Fruit fly (Drosophila melanogaster) whole organism, prepupa: ENCODE measurements around the gene Sfxn2.
A peak's percentile ranks its signal among the peaks of the same experiment; 100 is the strongest.

Source experiments
- Blimp-1 ChIP-seq: fragments of 200-800 bp; sonication (Bioruptor generic); optimal IDR thresholded peaks from 3 replicates; lab custom pipeline; 2017; ENCODE audit warnings: missing biosample characterization, missing genetic modification characterization, mild to moderate bottlenecking, moderate library complexity, missing genetic modification reagents
- CG10631 ChIP-seq: fragments of 200-800 bp; sonication (Bioruptor generic); optimal IDR thresholded peaks from 2 replicates; lab custom pipeline; 2016; ENCODE audit warnings: missing biosample characterization, missing genetic modification characterization
- CG11294 ChIP-seq: fragments of 200-800 bp; sonication (Bioruptor generic); IDR thresholded peaks from 2 replicates; pipeline ENCODE4 v1.3.6; 2022; ENCODE audit warnings: missing biosample characterization, missing genetic modification characterization
- CG11902 ChIP-seq: fragments of 200-800 bp; sonication (Bioruptor generic); optimal IDR thresholded peaks from 3 replicates; lab custom pipeline; 2016; ENCODE audit warnings: missing biosample characterization, missing genetic modification characterization
- CG15336 ChIP-seq: fragments of 200-800 bp; sonication (Bioruptor generic); IDR thresholded peaks from 2 replicates; pipeline ENCODE4 v1.3.6; 2022; ENCODE audit warnings: missing biosample characterization, missing genetic modification characterization
- CG1621 ChIP-seq: fragments of 200-800 bp; sonication (Bioruptor generic); optimal IDR thresholded peaks from 3 replicates; lab custom pipeline; 2018; ENCODE audit warnings: missing biosample characterization, mild to moderate bottlenecking, missing genetic modification characterization
- CG16779 ChIP-seq: fragments of 200-800 bp; sonication (Bioruptor generic); optimal IDR thresholded peaks from 3 replicates; lab custom pipeline; 2017; ENCODE audit warnings: missing biosample characterization, mild to moderate bottlenecking, missing genetic modification characterization
- CG3032 ChIP-seq: fragments of 200-800 bp; optimal IDR thresholded peaks from 2 replicates; lab custom pipeline; 2019; ENCODE audit warnings: missing biosample characterization, mild to moderate bottlenecking, missing genetic modification characterization, moderate library complexity
- CG3919 ChIP-seq: fragments of 200-800 bp; sonication (Bioruptor generic); optimal IDR thresholded peaks from 3 replicates; lab custom pipeline; 2016; ENCODE audit warnings: missing biosample characterization, missing genetic modification characterization
- CG4318 ChIP-seq: fragments of 200-800 bp; sonication (Bioruptor generic); optimal IDR thresholded peaks from 3 replicates; lab custom pipeline; 2017; ENCODE audit warnings: missing biosample characterization, mild to moderate bottlenecking, missing genetic modification characterization
- CG6163 ChIP-seq: fragments of 200-800 bp; sonication (Bioruptor generic); IDR thresholded peaks from 3 replicates; pipeline ENCODE4 v1.3.6; 2022; ENCODE audit warnings: missing biosample characterization, missing genetic modification characterization
- CG6792 ChIP-seq: fragments of 200-800 bp; sonication (Bioruptor generic); optimal IDR thresholded peaks from 3 replicates; lab custom pipeline; 2016; ENCODE audit warnings: missing biosample characterization, missing genetic modification characterization
- CG6808 ChIP-seq: fragments of 200-800 bp; sonication (Bioruptor generic); optimal IDR thresholded peaks from 3 replicates; lab custom pipeline; 2017; ENCODE audit warnings: missing biosample characterization, missing genetic modification characterization, mild to moderate bottlenecking, moderate library complexity, missing genetic modification reagents
- CG6854 ChIP-seq: fragments of 200-800 bp; sonication (Bioruptor generic); optimal IDR thresholded peaks from 2 replicates; lab custom pipeline; 2017; ENCODE audit warnings: missing biosample characterization, mild to moderate bottlenecking, missing genetic modification characterization
- CG7368 ChIP-seq: fragments of 200-800 bp; sonication (Bioruptor generic); optimal IDR thresholded peaks from 3 replicates; lab custom pipeline; 2016; ENCODE audit warnings: missing biosample characterization, missing genetic modification characterization
- CG8119 ChIP-seq: fragments of 200-800 bp; sonication (Bioruptor generic); IDR thresholded peaks from 3 replicates; pipeline ENCODE4 v1.3.6; 2022; ENCODE audit warnings: missing biosample characterization, missing genetic modification characterization
- CG8632 ChIP-seq: fragments of 200-800 bp; sonication (Bioruptor generic); optimal IDR thresholded peaks from 3 replicates; lab custom pipeline; 2016; ENCODE audit warnings: missing biosample characterization, missing genetic modification characterization
- CG9139 ChIP-seq: fragments of 200-800 bp; sonication (Bioruptor generic); optimal IDR thresholded peaks from 3 replicates; lab custom pipeline; 2017; ENCODE audit warnings: missing biosample characterization, mild to moderate bottlenecking, missing genetic modification characterization
- Eip75B ChIP-seq: fragments of 200-800 bp; sonication (Bioruptor generic); optimal IDR thresholded peaks from 3 replicates; lab custom pipeline; 2016; ENCODE audit warnings: missing biosample characterization, missing genetic modification characterization
- Eip78C ChIP-seq: fragments of 200-800 bp; sonication (Bioruptor generic); peaks from one replicate; lab custom pipeline; 2016; ENCODE audit warnings: missing biosample characterization, missing genetic modification characterization
- Hr38 ChIP-seq: sonication (Bioruptor generic); optimal IDR thresholded peaks from 2 replicates; lab custom pipeline; 2016; ENCODE audit warnings: missing biosample characterization, missing genetic modification characterization
- Hr39 ChIP-seq: fragments of 200-800 bp; sonication (Bioruptor generic); optimal IDR thresholded peaks from 2 replicates; lab custom pipeline; 2016; ENCODE audit warnings: missing biosample characterization, missing genetic modification characterization
- Met ChIP-seq: fragments of 200-800 bp; sonication (Bioruptor generic); optimal IDR thresholded peaks from 3 replicates; lab custom pipeline; 2016; ENCODE audit warnings: missing biosample characterization, missing genetic modification characterization
- OdsH ChIP-seq: fragments of 200-800 bp; sonication (Bioruptor generic); optimal IDR thresholded peaks from 3 replicates; lab custom pipeline; 2016; ENCODE audit warnings: missing biosample characterization, missing genetic modification characterization
- Smox ChIP-seq: fragments of 200-800 bp; sonication (Bioruptor generic); optimal IDR thresholded peaks from 3 replicates; lab custom pipeline; 2016; ENCODE audit warnings: missing biosample characterization, missing genetic modification characterization
- Sox102F ChIP-seq: fragments of 200-800 bp; sonication (Bioruptor generic); optimal IDR thresholded peaks from 2 replicates; lab custom pipeline; 2016; ENCODE audit warnings: missing biosample characterization, mild to moderate bottlenecking, missing genetic modification characterization
- Sox15 ChIP-seq: fragments of 200-800 bp; sonication (Bioruptor generic); optimal IDR thresholded peaks from 3 replicates; lab custom pipeline; 2016; ENCODE audit warnings: missing biosample characterization, missing genetic modification characterization
- achi ChIP-seq: fragments of 200-800 bp; sonication (Bioruptor generic); optimal IDR thresholded peaks from 3 replicates; lab custom pipeline; 2016; ENCODE audit warnings: missing biosample characterization, missing genetic modification characterization
- acj6 ChIP-seq: fragments of 200-800 bp; sonication (Bioruptor generic); optimal IDR thresholded peaks from 3 replicates; lab custom pipeline; 2016; ENCODE audit warnings: missing biosample characterization, missing genetic modification characterization
- esn ChIP-seq: fragments of 200-800 bp; sonication (Bioruptor generic); optimal IDR thresholded peaks from 2 replicates; lab custom pipeline; 2016; ENCODE audit warnings: missing biosample characterization, mild to moderate bottlenecking, missing genetic modification characterization, moderate library complexity
- fd59A ChIP-seq: fragments of 200-800 bp; sonication (Bioruptor generic); optimal IDR thresholded peaks from 2 replicates; lab custom pipeline; 2017; ENCODE audit warnings: missing biosample characterization, mild to moderate bottlenecking, missing genetic modification characterization, missing genetic modification reagents
- fd85E ChIP-seq: fragments of 200-800 bp; sonication (Bioruptor generic); optimal IDR thresholded peaks from 3 replicates; lab custom pipeline; 2016; ENCODE audit warnings: missing biosample characterization, missing genetic modification characterization
- fkh ChIP-seq: fragments of 200-800 bp; sonication (Bioruptor generic); optimal IDR thresholded peaks from 3 replicates; lab custom pipeline; 2017; ENCODE audit warnings: missing biosample characterization, mild to moderate bottlenecking, missing genetic modification characterization, moderate library complexity
- salr ChIP-seq, 2 experiments: fragments of 200-800 bp; sonication (Bioruptor generic); optimal IDR thresholded peaks; 3 replicates each; lab custom pipeline; 2016 to 2018; ENCODE audit warnings: missing biosample characterization in 2 of 2, missing genetic modification characterization in 2 of 2, mild to moderate bottlenecking in 1 of 2
- ss ChIP-seq, 2 experiments: fragments of 200-800 bp; sonication (Bioruptor generic); optimal IDR thresholded peaks; 2 replicates in 1 of 2; 3 replicates in 1 of 2; lab custom pipeline; 2017 to 2018; ENCODE audit warnings: mild to moderate bottlenecking in 2 of 2, missing biosample characterization in 2 of 2, missing genetic modification characterization in 2 of 2, moderate library complexity in 1 of 2
- topi ChIP-seq: fragments of 200-800 bp; sonication (Bioruptor generic); optimal IDR thresholded peaks from 3 replicates; lab custom pipeline; 2016; ENCODE audit warnings: missing biosample characterization, missing genetic modification characterization
- vri ChIP-seq: fragments of 200-800 bp; sonication (Bioruptor generic); optimal IDR thresholded peaks from 3 replicates; lab custom pipeline; 2016; ENCODE audit warnings: missing biosample characterization, mild to moderate bottlenecking, missing genetic modification characterization

Gene Sfxn2

dm6 chr3L:19062472-19063409, at the start of gene Sfxn2, which contains the start of gene Ugt316A1 (continued):
- TF ChIP-seq CG3919: peak; percentile 52
- TF ChIP-seq achi (GFP tag; lab: Kevin White, UChicago): peak; percentile 38
- TF ChIP-seq acj6 (GFP tag; lab: Kevin White, UChicago): no peak
- peak; percentile 39 for TF ChIP-seq CG3032 (tag; lab: Kevin White, UChicago)
- TF ChIP-seq Hr39 (GFP tag; lab: Kevin White, UChicago): peak; percentile 52
- peak; percentile 44 for TF ChIP-seq esn (GFP tag; lab: Kevin White, UChicago)
- peak; percentile 58 for TF ChIP-seq Met (GFP tag; lab: Kevin White, UChicago)
- TF ChIP-seq fd85E: no peak
- TF ChIP-seq CG6792 (GFP tag; lab: Kevin White, UChicago): peak; percentile 47
- TF ChIP-seq CG6163 (GFP tag; lab: Robert Waterston, UW): no peak; the same call in 2 of the 3 replicates

dm6 chr3L:19014090-19014489, 48.9 kb upstream of the Sfxn2 start:
- TF ChIP-seq CG16779 (tag; lab: Kevin White, UChicago) (no peak), ss (GFP tag; optimal IDR thresholded peaks at IDR 0.05; lab: Kevin White, UChicago) (no peak), Blimp-1 (GFP tag; lab: Kevin White, UChicago) (no peak), CG8119 (GFP tag; lab: Robert Waterston, UW) (no peak), salr (GFP tag; optimal IDR thresholded peaks at IDR 0.05; lab: Kevin White, UChicago) (no peak), vri (GFP tag; lab: Kevin White, UChicago) (no peak), fkh (GFP tag; lab: Kevin White, UChicago) (no peak), topi (GFP tag; lab: Kevin White, UChicago) (no peak), CG11902 (GFP tag; lab: Kevin White, UChicago) (no peak), CG9139 (GFP tag; lab: Kevin White, UChicago) (no peak), fd85E (no peak), OdsH (GFP tag; lab: Kevin White, UChicago) (no peak), CG3919 (no peak), CG11294 (GFP tag; lab: Robert Waterston, UW) (no peak), Met (GFP tag; lab: Kevin White, UChicago) (no peak)

- no peak for TF ChIP-seq CG7368
- no peak for TF ChIP-seq Blimp-1 (GFP tag; lab: Kevin White, UChicago)
- TF ChIP-seq ss (GFP tag; optimal IDR thresholded peaks at IDR 0.05; lab: Kevin White, UChicago): no peak
- TF ChIP-seq CG4318 (GFP tag; lab: Kevin White, UChicago): no peak
- TF ChIP-seq Sox15: no peak
- TF ChIP-seq OdsH (GFP tag; lab: Kevin White, UChicago): no peak
- TF ChIP-seq Smox (GFP tag; lab: Kevin White, UChicago): no peak
These were observed 48.2 kb upstream of the Sfxn2 start for dm6 chr3L:19014802-19015201.

- peak; percentile 50 for TF ChIP-seq Eip78C (GFP tag; lab: Kevin White, UChicago)
- peak; percentile 72 for TF ChIP-seq vri (GFP tag; lab: Kevin White, UChicago)
- TF ChIP-seq CG8632: no peak
These were observed 47.4 kb upstream of the Sfxn2 start for dm6 chr3L:19015454-19016054.

- TF ChIP-seq CG10631 (GFP tag; lab: Kevin White, UChicago): peak; percentile 68
- no peak for TF ChIP-seq CG11294 (GFP tag; lab: Robert Waterston, UW)
- peak; percentile 30 for TF ChIP-seq CG6808 (GFP tag; lab: Kevin White, UChicago)
- peak; percentile 76 for TF ChIP-seq CG8119 (GFP tag; lab: Robert Waterston, UW)
- TF ChIP-seq fd59A (GFP tag; lab: Kevin White, UChicago): peak; percentile 69
- TF ChIP-seq Sox102F (GFP tag; lab: Kevin White, UChicago): peak; percentile 59
- peak in 1 of 2 experiments; percentile 66 for TF ChIP-seq salr (GFP tag; optimal IDR thresholded peaks at IDR 0.05; lab: Kevin White, UChicago)
- TF ChIP-seq CG15336 (GFP tag; lab: Robert Waterston, UW): peak; percentile 78
- peak; percentile 43 for TF ChIP-seq Hr39 (GFP tag; lab: Kevin White, UChicago)
- TF ChIP-seq Hr38: no peak
- TF ChIP-seq fkh (GFP tag; lab: Kevin White, UChicago): no peak
- peak; percentile 45 for TF ChIP-seq CG6792 (GFP tag; lab: Kevin White, UChicago)
- peak; percentile 32 for TF ChIP-seq Eip75B
- peak; percentile 47 for TF ChIP-seq Sox15
- peak; percentile 14 for TF ChIP-seq fd85E
- TF ChIP-seq CG11902 (GFP tag; lab: Kevin White, UChicago): peak; percentile 13
- peak; percentile 58 for TF ChIP-seq esn (GFP tag; lab: Kevin White, UChicago)
- no peak for TF ChIP-seq CG1621 (tag; lab: Kevin White, UChicago)
- no peak for TF ChIP-seq CG16779 (tag; lab: Kevin White, UChicago)
- TF ChIP-seq CG6854 (GFP tag; lab: Kevin White, UChicago): no peak
- peak; percentile 61 for TF ChIP-seq Met (GFP tag; lab: Kevin White, UChicago)
These were observed 46.7 kb upstream of the Sfxn2 start for dm6 chr3L:19016133-19016804.
